Worm (Caenorhabditis elegans) whole organism, midembryonic: ENCODE measurements around the gene ttll-5.

Experiments
- flt-1 ChIP-seq: fragments of 200-800 bp; sonication (Bioruptor generic); IDR thresholded peaks from 2 replicates; pipeline ENCODE4 v1.3.6; 2022; ENCODE audit warnings: missing genetic modification characterization, missing compliant biosample characterization
- med-1 ChIP-seq: sonication (generic microtip); optimal IDR thresholded peaks from 2 replicates; lab custom pipeline; 2017; ENCODE audit warnings: missing genetic modification characterization, mild to moderate bottlenecking, missing compliant biosample characterization, antibody characterized with exemption, missing genetic modification reagents; ENCODE audit not compliant: insufficient read depth
- tab-1 ChIP-seq: fragments of 200-800 bp; sonication (Bioruptor generic); IDR thresholded peaks from 2 replicates; pipeline ENCODE4 v1.3.6; 2022; ENCODE audit warnings: missing genetic modification characterization, missing compliant biosample characterization

- no peak for TF ChIP-seq med-1
- no peak for TF ChIP-seq tab-1
- no peak for TF ChIP-seq flt-1 (GFP tag; lab: Robert Waterston, UW)
Measured at ce11 chrV:11479406-11479805, 29.5 kb upstream of the ttll-5 start, which contains the start of gene T11F9.22.
